Fruit fly (Drosophila melanogaster): ENCODE results near the gene CYLD.

Gene CYLD

dm6 chr2L:10303786-10304185 lies 4.1 kb upstream of the CYLD start, which contains the start of gene nmd (continued):
- TF ChIP-seq Spps (tag; optimal IDR thresholded peaks at IDR 0.05) (no peak), Fer2 (tag; optimal IDR thresholded peaks at IDR 0.05) (no peak), tin (GFP tag; optimal IDR thresholded peaks at IDR 0.05) (no peak), CG12104 (GFP tag; optimal IDR thresholded peaks at IDR 0.05) (no peak), CG1832 (GFP tag; optimal IDR thresholded peaks at IDR 0.05) (no peak), H2.0 (GFP tag; IDR thresholded peaks at IDR 0.05) (no peak), CG14860 (GFP tag; IDR thresholded peaks at IDR 0.05; ENCODE audit: partially characterized antibody) (no peak), mirr (GFP tag; optimal IDR thresholded peaks at IDR 0.05) (no peak), CG4424 (GFP tag; optimal IDR thresholded peaks at IDR 0.05) (no peak), Taf1 (GFP tag; IDR thresholded peaks at IDR 0.05) (no peak), CG14965 (GFP tag; optimal IDR thresholded peaks at IDR 0.05; ENCODE audit: borderline replicate concordance) (no peak), CG18476 (GFP tag; optimal IDR thresholded peaks at IDR 0.05) (no peak), Hand (GFP tag; optimal IDR thresholded peaks at IDR 0.05) (no peak), chinmo (GFP tag; IDR thresholded peaks at IDR 0.05; ENCODE audit: partially characterized antibody) (peak; percentile 74; the same call in 1 of the 4 replicates), CG7786 (GFP tag; optimal IDR thresholded peaks at IDR 0.05) (no peak), E2f1 (GFP tag; IDR thresholded peaks at IDR 0.05) (no peak), CG10366 (GFP tag; IDR thresholded peaks at IDR 0.05) (no peak), Six4 (GFP tag; optimal IDR thresholded peaks at IDR 0.05) (no peak), CG17912 (GFP tag; optimal IDR thresholded peaks at IDR 0.05) (no peak), CG2202 (tag; optimal IDR thresholded peaks at IDR 0.05) (no peak), CG9437 (GFP tag; optimal IDR thresholded peaks at IDR 0.05) (no peak), CG12219 (GFP tag; optimal IDR thresholded peaks at IDR 0.05) (no peak), esg (GFP tag; conservative IDR thresholded peaks at IDR 0.05) (no peak), gce (GFP tag; IDR thresholded peaks at IDR 0.05) (no peak), YL-1 (GFP tag; optimal IDR thresholded peaks at IDR 0.05) (peak; percentile 64), CG18619 (GFP tag; optimal IDR thresholded peaks at IDR 0.05) (no peak), Hr3 (GFP tag; optimal IDR thresholded peaks at IDR 0.05) (no peak), H15 (GFP tag; IDR thresholded peaks at IDR 0.05) (no peak), NC2α (GFP tag; optimal IDR thresholded peaks at IDR 0.05) (no peak), CG12769 (tag; optimal IDR thresholded peaks at IDR 0.05) (no peak), CG13894 (tag; optimal IDR thresholded peaks at IDR 0.05) (peak; percentile 26), disco-r (GFP tag; optimal IDR thresholded peaks at IDR 0.05) (no peak), Dref (GFP tag; IDR thresholded peaks at IDR 0.05) (peak; percentile 59), emc (GFP tag; optimal IDR thresholded peaks at IDR 0.05) (no peak), Sox102F (GFP tag; optimal IDR thresholded peaks at IDR 0.05) (no peak), ara (GFP tag; IDR thresholded peaks at IDR 0.05) (no peak), fd64A (GFP tag; optimal IDR thresholded peaks at IDR 0.05) (no peak), CG18599 (GFP tag; optimal IDR thresholded peaks at IDR 0.05) (no peak), CG32767 (GFP tag; IDR thresholded peaks at IDR 0.05) (no peak), CG11247 (GFP tag; IDR thresholded peaks at IDR 0.05) (no peak), Poxn (GFP tag; IDR thresholded peaks at IDR 0.05) (no peak), Optix (GFP tag; IDR thresholded peaks at IDR 0.05) (no peak), MTF-1 (GFP tag; optimal IDR thresholded peaks at IDR 0.05; ENCODE audit: borderline replicate concordance) (no peak), dan (GFP tag; IDR thresholded peaks at IDR 0.05) (no peak), ind (GFP tag; optimal IDR thresholded peaks at IDR 0.05) (no peak), pho (GFP tag; optimal IDR thresholded peaks at IDR 0.05) (peak; percentile 5), Rx (GFP tag; IDR thresholded peaks at IDR 0.05) (no peak), schlank (tag; optimal IDR thresholded peaks at IDR 0.05) (no peak), dati (GFP tag; IDR thresholded peaks at IDR 0.05) (no peak), CG33213 (GFP tag; optimal IDR thresholded peaks at IDR 0.05) (peak; percentile 49), CG10565 (GFP tag; optimal IDR thresholded peaks at IDR 0.05) (no peak), Tbp (GFP tag; optimal IDR thresholded peaks at IDR 0.05) (no peak), klu (GFP tag; IDR thresholded peaks at IDR 0.05) (no peak)
